Worm (Caenorhabditis elegans) whole organism, late embryonic: ENCODE results near the gene T15B7.8.

ENCODE experiments used
- F13H6.1 ChIP-seq: sonication (generic microtip); optimal IDR thresholded peaks from 2 replicates; lab custom pipeline; 2016; ENCODE audit warnings: missing genetic modification characterization, missing compliant biosample characterization
- K02D7.2 ChIP-seq: sonication (generic microtip); optimal IDR thresholded peaks from 2 replicates; lab custom pipeline; 2017; ENCODE audit warnings: mild to moderate bottlenecking, missing genetic modification characterization, missing compliant biosample characterization
- K09A11.1 ChIP-seq: sonication (generic microtip); optimal IDR thresholded peaks from 2 replicates; lab custom pipeline; 2017; ENCODE audit warnings: antibody characterized with exemption, mild to moderate bottlenecking, missing genetic modification characterization, missing compliant biosample characterization; ENCODE audit not compliant: insufficient read depth
- T23F11.4 ChIP-seq: fragments of 200-800 bp; sonication (Bioruptor generic); optimal IDR thresholded peaks from 2 replicates; lab custom pipeline; 2018; ENCODE audit warnings: mild to moderate bottlenecking, missing genetic modification characterization, missing compliant biosample characterization
- Y22D7AL.16 ChIP-seq: sonication (generic microtip); optimal IDR thresholded peaks from 2 replicates; lab custom pipeline; 2016; ENCODE audit warnings: missing genetic modification characterization, missing compliant biosample characterization
- ahr-1 ChIP-seq: sonication (generic microtip); optimal IDR thresholded peaks from 2 replicates; lab custom pipeline; 2016; ENCODE audit warnings: missing genetic modification characterization, missing compliant biosample characterization
- ama-1 ChIP-seq: fragments of 150-350 bp; optimal IDR thresholded peaks from 2 replicates; lab custom pipeline; 2014
- ceh-18 ChIP-seq: sonication (generic microtip); optimal IDR thresholded peaks from 2 replicates; lab custom pipeline; 2016; ENCODE audit warnings: missing genetic modification characterization, missing compliant biosample characterization
- ceh-19 ChIP-seq: fragments of 200-800 bp; sonication (Bioruptor generic); optimal IDR thresholded peaks from 2 replicates; lab custom pipeline; 2018; ENCODE audit warnings: mild to moderate bottlenecking, missing genetic modification characterization, missing compliant biosample characterization
- ceh-2 ChIP-seq: sonication (generic microtip); optimal IDR thresholded peaks from 2 replicates; lab custom pipeline; 2016; ENCODE audit warnings: missing genotype, missing genetic modification characterization, missing compliant biosample characterization
- ceh-22 ChIP-seq: sonication (generic microtip); optimal IDR thresholded peaks from 2 replicates; lab custom pipeline; 2017; ENCODE audit warnings: missing biosample characterization, missing genetic modification characterization
- ceh-31 ChIP-seq: sonication (generic microtip); optimal IDR thresholded peaks from 2 replicates; lab custom pipeline; 2016; ENCODE audit warnings: missing genetic modification characterization, missing compliant biosample characterization
- ceh-6 ChIP-seq: fragments of 200-800 bp; sonication (Bioruptor generic); optimal IDR thresholded peaks from 2 replicates; lab custom pipeline; 2018; ENCODE audit warnings: mild to moderate bottlenecking, missing genetic modification characterization, missing compliant biosample characterization
- ceh-9 ChIP-seq: sonication (generic microtip); optimal IDR thresholded peaks from 2 replicates; lab custom pipeline; 2016; ENCODE audit warnings: mild to moderate bottlenecking, missing genetic modification characterization, inconsistent platforms, missing compliant biosample characterization
- dmd-4 ChIP-seq: sonication (generic microtip); optimal IDR thresholded peaks from 2 replicates; lab custom pipeline; 2016; ENCODE audit warnings: borderline replicate concordance, missing genetic modification characterization, missing compliant biosample characterization
- dve-1 ChIP-seq: sonication (generic microtip); optimal IDR thresholded peaks from 2 replicates; lab custom pipeline; 2017; ENCODE audit warnings: antibody characterized with exemption, mild to moderate bottlenecking, missing genetic modification characterization, missing compliant biosample characterization
- ets-4 ChIP-seq: sonication (generic microtip); optimal IDR thresholded peaks from 2 replicates; lab custom pipeline; 2016; ENCODE audit warnings: missing genetic modification characterization, missing compliant biosample characterization
- eyg-1 ChIP-seq: sonication (generic microtip); optimal IDR thresholded peaks from 2 replicates; lab custom pipeline; 2016; ENCODE audit warnings: missing genotype, missing genetic modification characterization, missing compliant biosample characterization
- fax-1 ChIP-seq: sonication (generic microtip); optimal IDR thresholded peaks from 2 replicates; lab custom pipeline; 2016; ENCODE audit warnings: missing genotype, missing genetic modification characterization, missing compliant biosample characterization
- gmeb-2 ChIP-seq: sonication (generic microtip); optimal IDR thresholded peaks from 2 replicates; lab custom pipeline; 2016; ENCODE audit warnings: missing genetic modification characterization, inconsistent platforms, missing compliant biosample characterization
- hlh-13 ChIP-seq: fragments of 200-800 bp; sonication (Bioruptor generic); optimal IDR thresholded peaks from 2 replicates; lab custom pipeline; 2018; ENCODE audit warnings: mild to moderate bottlenecking, missing genetic modification characterization, missing compliant biosample characterization
- hlh-15 ChIP-seq: sonication (generic microtip); optimal IDR thresholded peaks from 2 replicates; lab custom pipeline; 2016; ENCODE audit warnings: missing genetic modification characterization, missing compliant biosample characterization
- hlh-6 ChIP-seq: sonication (generic microtip); optimal IDR thresholded peaks from 2 replicates; lab custom pipeline; 2016; ENCODE audit warnings: missing genotype, missing genetic modification characterization, missing compliant biosample characterization
- hlh-8 ChIP-seq: sonication (generic microtip); optimal IDR thresholded peaks from 2 replicates; lab custom pipeline; 2016; ENCODE audit warnings: missing genotype, missing genetic modification characterization, missing compliant biosample characterization
- lim-6 ChIP-seq: sonication (generic microtip); optimal IDR thresholded peaks from 2 replicates; lab custom pipeline; 2016; ENCODE audit warnings: missing genetic modification characterization, missing compliant biosample characterization
- madf-2 ChIP-seq: sonication (generic microtip); optimal IDR thresholded peaks from 2 replicates; lab custom pipeline; 2017; ENCODE audit warnings: missing genetic modification characterization, missing compliant biosample characterization
- mec-3 ChIP-seq: sonication (generic microtip); optimal IDR thresholded peaks from 2 replicates; lab custom pipeline; 2016; ENCODE audit warnings: borderline replicate concordance, missing genetic modification characterization, missing compliant biosample characterization
- nfya-1 ChIP-seq: sonication (generic microtip); optimal IDR thresholded peaks from 2 replicates; lab custom pipeline; 2017; ENCODE audit warnings: missing genetic modification characterization, mild to moderate bottlenecking, missing compliant biosample characterization, antibody characterized with exemption, moderate library complexity
- nhr-11 ChIP-seq: fragments of 150-350 bp; optimal IDR thresholded peaks from 2 replicates; lab custom pipeline; 2014; ENCODE audit warnings: missing biosample characterization, missing genetic modification characterization
- npax-4 ChIP-seq: sonication (generic microtip); optimal IDR thresholded peaks from 2 replicates; lab custom pipeline; 2016; ENCODE audit warnings: missing genetic modification characterization, missing compliant biosample characterization
- pat-9 ChIP-seq: fragments of 200-800 bp; sonication (Bioruptor generic); optimal IDR thresholded peaks from 2 replicates; lab custom pipeline; 2018; ENCODE audit warnings: mild to moderate bottlenecking, missing genetic modification characterization, moderate library complexity, missing compliant biosample characterization
- pax-1 ChIP-seq: fragments of 150-350 bp; optimal IDR thresholded peaks from 2 replicates; lab custom pipeline; 2014; ENCODE audit warnings: missing biosample characterization, missing genetic modification characterization
- pha-2 ChIP-seq: sonication (generic microtip); optimal IDR thresholded peaks from 2 replicates; lab custom pipeline; 2017; ENCODE audit warnings: mild to moderate bottlenecking, missing genetic modification characterization, missing compliant biosample characterization
- ref-2 ChIP-seq: sonication (generic microtip); optimal IDR thresholded peaks from 2 replicates; lab custom pipeline; 2016; ENCODE audit warnings: missing genetic modification characterization, missing compliant biosample characterization
- rnt-1 ChIP-seq: sonication (generic microtip); optimal IDR thresholded peaks from 2 replicates; lab custom pipeline; 2016; ENCODE audit warnings: missing genetic modification characterization, missing compliant biosample characterization
- syd-9 ChIP-seq: sonication (generic microtip); optimal IDR thresholded peaks from 2 replicates; lab custom pipeline; 2016; ENCODE audit warnings: mild to moderate bottlenecking, missing genetic modification characterization, moderate library complexity, missing compliant biosample characterization
- tbx-2 ChIP-seq: sonication (generic microtip); optimal IDR thresholded peaks from 2 replicates; lab custom pipeline; 2016; ENCODE audit warnings: missing genetic modification characterization, missing compliant biosample characterization
- ttx-3 ChIP-seq: sonication (generic microtip); optimal IDR thresholded peaks from 2 replicates; lab custom pipeline; 2016; ENCODE audit warnings: missing genetic modification reagents, missing genetic modification characterization, missing compliant biosample characterization
- unc-86 ChIP-seq: sonication (generic microtip); optimal IDR thresholded peaks from 2 replicates; lab custom pipeline; 2016; ENCODE audit warnings: missing genetic modification characterization, missing compliant biosample characterization
- zip-5 ChIP-seq: sonication (generic microtip); optimal IDR thresholded peaks from 2 replicates; lab custom pipeline; 2016; ENCODE audit warnings: missing genetic modification characterization, missing compliant biosample characterization
- ztf-16 ChIP-seq: sonication (generic microtip); optimal IDR thresholded peaks from 2 replicates; lab custom pipeline; 2017; ENCODE audit warnings: missing genetic modification characterization, missing compliant biosample characterization

T15B7.8 gene

ce11 chrV:6836036-6836435, 14.4 kb downstream of the T15B7.8 start:
- TF ChIP-seq tbx-2 (tag; lab: Kevin White, UChicago) (no peak), Y22D7AL.16 (tag; lab: Kevin White, UChicago) (no peak), rnt-1 (tag; lab: Kevin White, UChicago) (no peak), nfya-1 (tag; lab: Kevin White, UChicago) (no peak), pha-2 (tag; lab: Kevin White, UChicago) (no peak), ama-1 (no peak), ztf-16 (tag; lab: Kevin White, UChicago) (no peak), F13H6.1 (tag; lab: Kevin White, UChicago) (no peak), nhr-11 (tag; lab: Kevin White, UChicago) (no peak), pat-9 (tag; lab: Kevin White, UChicago) (no peak), hlh-13 (no peak), ttx-3 (tag; lab: Kevin White, UChicago) (no peak), syd-9 (tag; lab: Kevin White, UChicago) (no peak), K09A11.1 (tag; lab: Kevin White, UChicago) (no peak), ceh-6 (GFP tag; lab: Kevin White, UChicago) (no peak), ets-4 (tag; lab: Kevin White, UChicago) (no peak), lim-6 (tag; lab: Kevin White, UChicago) (no peak), dve-1 (tag; lab: Kevin White, UChicago) (no peak), ceh-19 (no peak)

- TF ChIP-seq ceh-2 (tag; lab: Kevin White, UChicago) (no peak), ceh-18 (tag; lab: Kevin White, UChicago) (no peak), eyg-1 (tag; lab: Kevin White, UChicago) (no peak), hlh-15 (tag; lab: Kevin White, UChicago) (no peak), ceh-31 (tag; lab: Kevin White, UChicago) (no peak), ahr-1 (tag; lab: Kevin White, UChicago) (no peak)
Observed at ce11 chrV:6838599-6838998, 17.0 kb downstream of the T15B7.8 start, which contains the start of gene T15B7.15. T15B7.15 (minus strand) TSS chrV:6838665.

DNA sequence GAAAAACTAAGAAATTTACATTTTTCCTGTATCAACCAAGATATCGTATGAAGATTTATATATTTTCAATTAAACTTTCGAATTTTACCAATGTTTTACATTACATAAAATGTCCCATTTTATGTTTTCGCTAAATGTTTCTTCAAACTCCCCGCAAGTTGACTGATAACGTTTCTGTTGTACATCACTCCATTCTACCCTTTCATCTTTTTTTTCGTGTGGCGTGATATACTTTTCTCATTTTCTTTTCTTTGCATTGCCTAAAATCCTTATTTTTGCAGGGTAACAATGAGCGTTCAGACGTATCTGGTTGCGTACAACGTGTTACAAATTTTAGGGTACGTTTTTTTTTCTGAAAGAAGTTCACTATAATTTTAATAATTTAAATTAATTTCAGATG, 17.4 kb downstream of the T15B7.8 start, which contains the start of gene hpo-8:
TSS of gene hpo-8 (plus strand) at position 282 of the 400 bp plus-strand sequence.
- no peak for TF ChIP-seq unc-86 (tag; lab: Kevin White, UChicago)
- no peak for TF ChIP-seq T23F11.4 (GFP tag; lab: Kevin White, UChicago)
- no peak for TF ChIP-seq ceh-6 (GFP tag; lab: Kevin White, UChicago)
- TF ChIP-seq Y22D7AL.16 (tag; lab: Kevin White, UChicago), result no peak
- no peak for TF ChIP-seq ceh-22 (tag; lab: Kevin White, UChicago)
- TF ChIP-seq F13H6.1 (tag; lab: Kevin White, UChicago), result no peak
- no peak for TF ChIP-seq hlh-15 (tag; lab: Kevin White, UChicago)
- TF ChIP-seq hlh-6 (tag; lab: Kevin White, UChicago), result no peak
- no peak for TF ChIP-seq lim-6 (tag; lab: Kevin White, UChicago)
- no peak for TF ChIP-seq ets-4 (tag; lab: Kevin White, UChicago)

ce11 chrV:6842437-6842836, 20.8 kb downstream of the T15B7.8 start, which contains the start of gene T15B7.1:
T15B7.1 (plus strand) TSS chrV:6842737.
- TF ChIP-seq ref-2 (tag; lab: Kevin White, UChicago), result no peak
- no peak for TF ChIP-seq zip-5 (tag; lab: Kevin White, UChicago)
- TF ChIP-seq gmeb-2, result no peak
- no peak for TF ChIP-seq eyg-1 (tag; lab: Kevin White, UChicago)
- TF ChIP-seq fax-1 (tag; lab: Kevin White, UChicago), result no peak
- TF ChIP-seq npax-4, result no peak
- TF ChIP-seq ceh-9, result no peak
- no peak for TF ChIP-seq K02D7.2 (tag; lab: Kevin White, UChicago)
- TF ChIP-seq ceh-6 (GFP tag; lab: Kevin White, UChicago), result no peak
- TF ChIP-seq pax-1 (tag; lab: Kevin White, UChicago), result no peak
- no peak for TF ChIP-seq F13H6.1 (tag; lab: Kevin White, UChicago)
- TF ChIP-seq dmd-4 (tag; lab: Kevin White, UChicago), result no peak
- no peak for TF ChIP-seq ztf-16 (tag; lab: Kevin White, UChicago)
- TF ChIP-seq ceh-31 (tag; lab: Kevin White, UChicago), result no peak
- no peak for TF ChIP-seq ama-1
- TF ChIP-seq mec-3 (tag; lab: Kevin White, UChicago), result no peak
- TF ChIP-seq ceh-22 (tag; lab: Kevin White, UChicago), result no peak
- TF ChIP-seq hlh-8 (tag; lab: Kevin White, UChicago), result no peak
- TF ChIP-seq madf-2 (tag; lab: Kevin White, UChicago), result no peak
- no peak for TF ChIP-seq nfya-1 (tag; lab: Kevin White, UChicago)
